Worm (Caenorhabditis elegans): Measurements from ENCODE around the gene Y51H4A.935.

- TF ChIP-seq dao-5 (tag; optimal IDR thresholded peaks at IDR 0.05) = no peak
- peak; percentile 24 for TF ChIP-seq him-1 (tag; optimal IDR thresholded peaks at IDR 0.05)
Measured at ce11 chrIV:16498031-16498442, 9.0 kb downstream of the Y51H4A.935 start.

Measured in whole organism, L4/young adult.